Fruit fly (Drosophila melanogaster) whole organism, prepupa: ENCODE measurements around the gene Kmn1.

Experiments
- Blimp-1 ChIP-seq: fragments of 200-800 bp; sonication (Bioruptor generic); optimal IDR thresholded peaks from 3 replicates; lab custom pipeline; 2017; ENCODE audit warnings: missing biosample characterization, missing genetic modification characterization, mild to moderate bottlenecking, moderate library complexity, missing genetic modification reagents
- CG10631 ChIP-seq: fragments of 200-800 bp; sonication (Bioruptor generic); optimal IDR thresholded peaks from 2 replicates; lab custom pipeline; 2016; ENCODE audit warnings: missing biosample characterization, missing genetic modification characterization
- CG11294 ChIP-seq: fragments of 200-800 bp; sonication (Bioruptor generic); IDR thresholded peaks from 2 replicates; pipeline ENCODE4 v1.3.6; 2022; ENCODE audit warnings: missing biosample characterization, missing genetic modification characterization
- CG11762 ChIP-seq: fragments of 200-800 bp; sonication (Bioruptor generic); optimal IDR thresholded peaks from 3 replicates; lab custom pipeline; 2016; ENCODE audit warnings: missing biosample characterization, missing genetic modification characterization; ENCODE audit not compliant: insufficient read depth
- CG15336 ChIP-seq: fragments of 200-800 bp; sonication (Bioruptor generic); IDR thresholded peaks from 2 replicates; pipeline ENCODE4 v1.3.6; 2022; ENCODE audit warnings: missing biosample characterization, missing genetic modification characterization
- CG1621 ChIP-seq: fragments of 200-800 bp; sonication (Bioruptor generic); optimal IDR thresholded peaks from 3 replicates; lab custom pipeline; 2018; ENCODE audit warnings: missing biosample characterization, mild to moderate bottlenecking, missing genetic modification characterization
- CG16779 ChIP-seq: fragments of 200-800 bp; sonication (Bioruptor generic); optimal IDR thresholded peaks from 3 replicates; lab custom pipeline; 2017; ENCODE audit warnings: missing biosample characterization, mild to moderate bottlenecking, missing genetic modification characterization
- CG3032 ChIP-seq: fragments of 200-800 bp; optimal IDR thresholded peaks from 2 replicates; lab custom pipeline; 2019; ENCODE audit warnings: missing biosample characterization, mild to moderate bottlenecking, missing genetic modification characterization, moderate library complexity
- CG31627 ChIP-seq: fragments of 200-800 bp; sonication (Bioruptor generic); optimal IDR thresholded peaks from 3 replicates; lab custom pipeline; 2016; ENCODE audit warnings: missing biosample characterization, missing genetic modification characterization
- CG34406 ChIP-seq: fragments of 200-800 bp; sonication (Bioruptor generic); optimal IDR thresholded peaks from 3 replicates; lab custom pipeline; 2016; ENCODE audit warnings: missing biosample characterization, missing genetic modification characterization
- CG3919 ChIP-seq: fragments of 200-800 bp; sonication (Bioruptor generic); optimal IDR thresholded peaks from 3 replicates; lab custom pipeline; 2016; ENCODE audit warnings: missing biosample characterization, missing genetic modification characterization
- CG4318 ChIP-seq: fragments of 200-800 bp; sonication (Bioruptor generic); optimal IDR thresholded peaks from 3 replicates; lab custom pipeline; 2017; ENCODE audit warnings: missing biosample characterization, mild to moderate bottlenecking, missing genetic modification characterization
- CG6276 ChIP-seq: fragments of 200-800 bp; sonication (Bioruptor generic); optimal IDR thresholded peaks from 2 replicates; lab custom pipeline; 2017; ENCODE audit warnings: missing biosample characterization, mild to moderate bottlenecking, missing genetic modification characterization
- CG6792 ChIP-seq: fragments of 200-800 bp; sonication (Bioruptor generic); optimal IDR thresholded peaks from 3 replicates; lab custom pipeline; 2016; ENCODE audit warnings: missing biosample characterization, missing genetic modification characterization
- CG6808 ChIP-seq: fragments of 200-800 bp; sonication (Bioruptor generic); optimal IDR thresholded peaks from 3 replicates; lab custom pipeline; 2017; ENCODE audit warnings: missing biosample characterization, missing genetic modification characterization, mild to moderate bottlenecking, moderate library complexity, missing genetic modification reagents
- CG6854 ChIP-seq: fragments of 200-800 bp; sonication (Bioruptor generic); optimal IDR thresholded peaks from 2 replicates; lab custom pipeline; 2017; ENCODE audit warnings: missing biosample characterization, mild to moderate bottlenecking, missing genetic modification characterization
- CG7368 ChIP-seq: fragments of 200-800 bp; sonication (Bioruptor generic); optimal IDR thresholded peaks from 3 replicates; lab custom pipeline; 2016; ENCODE audit warnings: missing biosample characterization, missing genetic modification characterization
- CG8119 ChIP-seq: fragments of 200-800 bp; sonication (Bioruptor generic); IDR thresholded peaks from 3 replicates; pipeline ENCODE4 v1.3.6; 2022; ENCODE audit warnings: missing biosample characterization, missing genetic modification characterization
- CG8319 ChIP-seq: fragments of 200-800 bp; sonication (Bioruptor generic); optimal IDR thresholded peaks from 3 replicates; lab custom pipeline; 2016; ENCODE audit warnings: missing biosample characterization, missing genetic modification characterization
- CG8632 ChIP-seq: fragments of 200-800 bp; sonication (Bioruptor generic); optimal IDR thresholded peaks from 3 replicates; lab custom pipeline; 2016; ENCODE audit warnings: missing biosample characterization, missing genetic modification characterization
- CG9139 ChIP-seq: fragments of 200-800 bp; sonication (Bioruptor generic); optimal IDR thresholded peaks from 3 replicates; lab custom pipeline; 2017; ENCODE audit warnings: missing biosample characterization, mild to moderate bottlenecking, missing genetic modification characterization
- Eip78C ChIP-seq: fragments of 200-800 bp; sonication (Bioruptor generic); peaks from one replicate; lab custom pipeline; 2016; ENCODE audit warnings: missing biosample characterization, missing genetic modification characterization
- Ets21C ChIP-seq: fragments of 200-800 bp; sonication (Bioruptor generic); optimal IDR thresholded peaks from 3 replicates; lab custom pipeline; 2016; ENCODE audit warnings: missing biosample characterization, missing genetic modification characterization
- Ets96B ChIP-seq: fragments of 200-800 bp; optimal IDR thresholded peaks from 2 replicates; lab custom pipeline; 2019; ENCODE audit warnings: missing biosample characterization, mild to moderate bottlenecking, missing genetic modification characterization, moderate library complexity
- Gug ChIP-seq: fragments of 200-800 bp; sonication (Bioruptor generic); IDR thresholded peaks from 2 replicates; pipeline ENCODE4 v1.3.6; 2022; ENCODE audit warnings: missing biosample characterization, missing genetic modification characterization
- Lpt ChIP-seq: fragments of 200-800 bp; sonication (Bioruptor generic); optimal IDR thresholded peaks from 3 replicates; lab custom pipeline; 2016; ENCODE audit warnings: missing biosample characterization, missing genetic modification characterization
- OdsH ChIP-seq: fragments of 200-800 bp; sonication (Bioruptor generic); optimal IDR thresholded peaks from 3 replicates; lab custom pipeline; 2016; ENCODE audit warnings: missing biosample characterization, missing genetic modification characterization
- Smox ChIP-seq: fragments of 200-800 bp; sonication (Bioruptor generic); optimal IDR thresholded peaks from 3 replicates; lab custom pipeline; 2016; ENCODE audit warnings: missing biosample characterization, missing genetic modification characterization
- Sox102F ChIP-seq: fragments of 200-800 bp; sonication (Bioruptor generic); optimal IDR thresholded peaks from 2 replicates; lab custom pipeline; 2016; ENCODE audit warnings: missing biosample characterization, mild to moderate bottlenecking, missing genetic modification characterization
- Sox14 ChIP-seq: fragments of 200-800 bp; sonication (Bioruptor generic); optimal IDR thresholded peaks from 3 replicates; lab custom pipeline; 2016; ENCODE audit warnings: missing biosample characterization, missing genetic modification characterization
- Sox15 ChIP-seq: fragments of 200-800 bp; sonication (Bioruptor generic); optimal IDR thresholded peaks from 3 replicates; lab custom pipeline; 2016; ENCODE audit warnings: missing biosample characterization, missing genetic modification characterization
- achi ChIP-seq: fragments of 200-800 bp; sonication (Bioruptor generic); optimal IDR thresholded peaks from 3 replicates; lab custom pipeline; 2016; ENCODE audit warnings: missing biosample characterization, missing genetic modification characterization
- cyc ChIP-seq: fragments of 200-800 bp; sonication (Bioruptor generic); optimal IDR thresholded peaks from 3 replicates; lab custom pipeline; 2016; ENCODE audit warnings: missing biosample characterization, missing genetic modification characterization
- dac ChIP-seq: fragments of 200-800 bp; sonication (Bioruptor generic); optimal IDR thresholded peaks from 2 replicates; lab custom pipeline; 2017; ENCODE audit warnings: missing biosample characterization, mild to moderate bottlenecking, missing genetic modification characterization
- eg ChIP-seq: fragments of 200-800 bp; sonication (Bioruptor generic); IDR thresholded peaks from 3 replicates; pipeline ENCODE4 v1.3.6; 2022; ENCODE audit warnings: missing biosample characterization, missing genetic modification characterization
- esn ChIP-seq: fragments of 200-800 bp; sonication (Bioruptor generic); optimal IDR thresholded peaks from 2 replicates; lab custom pipeline; 2016; ENCODE audit warnings: missing biosample characterization, mild to moderate bottlenecking, missing genetic modification characterization, moderate library complexity
- fd59A ChIP-seq: fragments of 200-800 bp; sonication (Bioruptor generic); optimal IDR thresholded peaks from 2 replicates; lab custom pipeline; 2017; ENCODE audit warnings: missing biosample characterization, mild to moderate bottlenecking, missing genetic modification characterization, missing genetic modification reagents
- fd85E ChIP-seq: fragments of 200-800 bp; sonication (Bioruptor generic); optimal IDR thresholded peaks from 3 replicates; lab custom pipeline; 2016; ENCODE audit warnings: missing biosample characterization, missing genetic modification characterization
- fkh ChIP-seq: fragments of 200-800 bp; sonication (Bioruptor generic); optimal IDR thresholded peaks from 3 replicates; lab custom pipeline; 2017; ENCODE audit warnings: missing biosample characterization, mild to moderate bottlenecking, missing genetic modification characterization, moderate library complexity
- lz ChIP-seq: fragments of 200-800 bp; sonication (Bioruptor generic); optimal IDR thresholded peaks from 3 replicates; lab custom pipeline; 2016; ENCODE audit warnings: missing biosample characterization, missing genetic modification characterization
- net ChIP-seq: fragments of 200-800 bp; sonication (Bioruptor generic); optimal IDR thresholded peaks from 3 replicates; lab custom pipeline; 2016; ENCODE audit warnings: missing biosample characterization, missing genetic modification characterization
- pdm3 ChIP-seq: fragments of 200-800 bp; sonication (Bioruptor generic); optimal IDR thresholded peaks from 3 replicates; lab custom pipeline; 2016; ENCODE audit warnings: missing biosample characterization, missing genetic modification characterization
- salr ChIP-seq, 2 experiments: fragments of 200-800 bp; sonication (Bioruptor generic); optimal IDR thresholded peaks; 3 replicates each; lab custom pipeline; 2016 to 2018; ENCODE audit warnings: missing biosample characterization in 2 of 2, missing genetic modification characterization in 2 of 2, mild to moderate bottlenecking in 1 of 2
- spab ChIP-seq: fragments of 200-800 bp; sonication (Bioruptor generic); optimal IDR thresholded peaks from 2 replicates; lab custom pipeline; 2017; ENCODE audit warnings: missing biosample characterization, mild to moderate bottlenecking, missing genetic modification characterization, missing genetic modification reagents
- ss ChIP-seq, 2 experiments: fragments of 200-800 bp; sonication (Bioruptor generic); optimal IDR thresholded peaks; 2 replicates in 1 of 2; 3 replicates in 1 of 2; lab custom pipeline; 2017 to 2018; ENCODE audit warnings: mild to moderate bottlenecking in 2 of 2, missing biosample characterization in 2 of 2, missing genetic modification characterization in 2 of 2, moderate library complexity in 1 of 2
- svp ChIP-seq: fragments of 200-800 bp; sonication (Bioruptor generic); peaks from one replicate; lab custom pipeline; 2016; ENCODE audit warnings: missing biosample characterization, missing genetic modification characterization
- vri ChIP-seq: fragments of 200-800 bp; sonication (Bioruptor generic); optimal IDR thresholded peaks from 3 replicates; lab custom pipeline; 2016; ENCODE audit warnings: missing biosample characterization, mild to moderate bottlenecking, missing genetic modification characterization

Gene Kmn1

dm6 chrX:11544951-11545426, 27.3 kb downstream of the Kmn1 start (continued):
- no peak for TF ChIP-seq CG8632 (GFP tag; lab: Kevin White, UChicago)
- peak; percentile 47; the same call in 2 of the 3 replicates for TF ChIP-seq CG8119 (GFP tag; lab: Robert Waterston, UW)
- TF ChIP-seq CG11294: no peak
- no peak for TF ChIP-seq cyc (GFP tag; lab: Kevin White, UChicago)
- TF ChIP-seq Blimp-1 (GFP tag; lab: Kevin White, UChicago): no peak
- peak; percentile 43 for TF ChIP-seq CG6276 (GFP tag; lab: Kevin White, UChicago)
- no peak for TF ChIP-seq CG1621
- no peak for TF ChIP-seq fkh (GFP tag; lab: Kevin White, UChicago)
- TF ChIP-seq eg (GFP tag; lab: Robert Waterston, UW): peak; percentile 16; the same call in 1 of the 3 replicates
- TF ChIP-seq fd85E: no peak

dm6 chrX:11544110-11544950, 27.9 kb downstream of the Kmn1 start:
- TF ChIP-seq fkh (GFP tag; lab: Kevin White, UChicago) (peak; percentile 51), esn (peak; percentile 5), CG1621 (no peak), Lpt (GFP tag; lab: Kevin White, UChicago) (no peak), fd59A (no peak), vri (peak; percentile 60), Blimp-1 (GFP tag; lab: Kevin White, UChicago) (no peak), net (GFP tag; lab: Kevin White, UChicago) (no peak), ss (GFP tag; optimal IDR thresholded peaks at IDR 0.05; lab: Kevin White, UChicago) (peak in 1 of 2 experiments; percentile 38), CG8632 (GFP tag; lab: Kevin White, UChicago) (no peak), CG34406 (GFP tag; lab: Kevin White, UChicago) (no peak), dac (no peak), CG10631 (GFP tag; lab: Kevin White, UChicago) (peak; percentile 61), Ets21C (GFP tag; lab: Kevin White, UChicago) (no peak), eg (GFP tag; lab: Robert Waterston, UW) (peak; percentile 43; the same call in 1 of the 3 replicates), Sox102F (GFP tag; lab: Kevin White, UChicago) (no peak), achi (peak; percentile 40), Eip78C (GFP tag; lab: Kevin White, UChicago) (peak; percentile 75), CG16779 (tag; lab: Kevin White, UChicago) (no peak), Sox15 (GFP tag; lab: Kevin White, UChicago) (no peak), pdm3 (GFP tag; lab: Kevin White, UChicago) (peak; percentile 11), CG7368 (GFP tag; lab: Kevin White, UChicago) (no peak), OdsH (GFP tag; lab: Kevin White, UChicago) (no peak), Gug (GFP tag; lab: Robert Waterston, UW) (no peak), Sox14 (GFP tag; lab: Kevin White, UChicago) (no peak), CG3919 (peak; percentile 20), CG9139 (GFP tag; lab: Kevin White, UChicago) (no peak), lz (GFP tag; lab: Kevin White, UChicago) (no peak), CG8119 (GFP tag; lab: Robert Waterston, UW) (peak; percentile 57), spab (GFP tag; lab: Kevin White, UChicago) (no peak), CG6808 (peak; percentile 11), fd85E (no peak), Smox (no peak), CG3032 (tag; lab: Kevin White, UChicago) (no peak), CG15336 (GFP tag; lab: Robert Waterston, UW) (peak; percentile 65), CG11762 (no peak), CG6792 (GFP tag; lab: Kevin White, UChicago) (no peak), CG4318 (GFP tag; lab: Kevin White, UChicago) (peak; percentile 27), svp (GFP tag; lab: Kevin White, UChicago) (peak; percentile 16), salr (GFP tag; optimal IDR thresholded peaks at IDR 0.05; lab: Kevin White, UChicago) (peak in 1 of 2 experiments; percentile 66), CG6854 (peak; percentile 6), CG8319 (GFP tag; lab: Kevin White, UChicago) (no peak), CG31627 (GFP tag; lab: Kevin White, UChicago) (no peak), Ets96B (tag; lab: Kevin White, UChicago) (no peak)
